Fruit fly (Drosophila melanogaster): ENCODE measurements around the gene Wnt10.
A peak's percentile ranks its signal among the peaks of the same experiment; 100 is the strongest.

The Wnt10 gene

dm6 chr2L:7396962-7397361 is 33.8 kb downstream of the Wnt10 start (continued):
- TF ChIP-seq stc (GFP tag; IDR thresholded peaks at IDR 0.05), result peak; percentile 67
- TF ChIP-seq dimm (GFP tag; IDR thresholded peaks at IDR 0.05), result no peak
- TF ChIP-seq odd (GFP tag; optimal IDR thresholded peaks at IDR 0.05), result peak; percentile 18
- TF ChIP-seq CG10654 (GFP tag; optimal IDR thresholded peaks at IDR 0.05), result peak; percentile 41
- TF ChIP-seq CG18764 (GFP tag; optimal IDR thresholded peaks at IDR 0.05), result peak; percentile 12
- TF ChIP-seq CG17568 (GFP tag; optimal IDR thresholded peaks at IDR 0.05), result peak; percentile 11
- TF ChIP-seq CG4424 (GFP tag; optimal IDR thresholded peaks at IDR 0.05), result peak; percentile 53
- peak; percentile 39 for TF ChIP-seq CG6813 (GFP tag; optimal IDR thresholded peaks at IDR 0.05)
- TF ChIP-seq Tbp (GFP tag; optimal IDR thresholded peaks at IDR 0.05), result no peak
- TF ChIP-seq CG8281 (tag; optimal IDR thresholded peaks at IDR 0.05), result peak; percentile 10
- peak; percentile 65 for TF ChIP-seq CG12219 (GFP tag; optimal IDR thresholded peaks at IDR 0.05)
- TF ChIP-seq BEAF-32 (GFP tag; optimal IDR thresholded peaks at IDR 0.05), result no peak
- TF ChIP-seq gcm2 (GFP tag; optimal IDR thresholded peaks at IDR 0.05), result no peak
- peak; percentile 23 for TF ChIP-seq NK7.1 (GFP tag; optimal IDR thresholded peaks at IDR 0.05)
- TF ChIP-seq Myb (GFP tag; optimal IDR thresholded peaks at IDR 0.05), result peak; percentile 11
- TF ChIP-seq salm (tag; optimal IDR thresholded peaks at IDR 0.05), result peak; percentile 25
- TF ChIP-seq CG3995 (GFP tag; optimal IDR thresholded peaks at IDR 0.05), result peak; percentile 1
- peak; percentile 80 for TF ChIP-seq row (GFP tag; IDR thresholded peaks at IDR 0.05)
- TF ChIP-seq CG7745 (tag; optimal IDR thresholded peaks at IDR 0.05), result no peak
- peak; percentile 69 for TF ChIP-seq CG10366 (GFP tag; IDR thresholded peaks at IDR 0.05)
- TF ChIP-seq ci (GFP tag; IDR thresholded peaks at IDR 0.05), result peak; percentile 80
- no peak for TF ChIP-seq CG4404 (GFP tag; IDR thresholded peaks at IDR 0.05)
- TF ChIP-seq ewg (GFP tag; optimal IDR thresholded peaks at IDR 0.05), result peak; percentile 42
- no peak for TF ChIP-seq CG14965 (GFP tag; optimal IDR thresholded peaks at IDR 0.05; ENCODE audit: borderline replicate concordance)
- TF ChIP-seq Vsx1 (GFP tag; optimal IDR thresholded peaks at IDR 0.05), result no peak
- peak; percentile 52 to 72 for TF ChIP-seq Pdp1 (GFP tag; optimal IDR thresholded peaks at IDR 0.05)
- TF ChIP-seq tll (GFP tag; optimal IDR thresholded peaks at IDR 0.05), result no peak
- TF ChIP-seq caup (GFP tag; optimal IDR thresholded peaks at IDR 0.05; ENCODE audit: severe bottlenecking), result peak; percentile 61
- TF ChIP-seq trh (GFP tag; optimal IDR thresholded peaks at IDR 0.05), result no peak
- no peak for TF ChIP-seq btn (GFP tag; optimal IDR thresholded peaks at IDR 0.05)
- TF ChIP-seq CG12659 (GFP tag; optimal IDR thresholded peaks at IDR 0.05), result peak; percentile 45
- no peak for TF ChIP-seq CG4707 (GFP tag; optimal IDR thresholded peaks at IDR 0.05)
- peak; percentile 7 for TF ChIP-seq slou (GFP tag; optimal IDR thresholded peaks at IDR 0.05)
- TF ChIP-seq CoRest (tag; optimal IDR thresholded peaks at IDR 0.05), result peak; percentile 56
- peak; percentile 62 for TF ChIP-seq grau (tag; optimal IDR thresholded peaks at IDR 0.05)
- no peak for TF ChIP-seq YL-1 (GFP tag; optimal IDR thresholded peaks at IDR 0.05)
- peak; percentile 52 for TF ChIP-seq Ssrp (tag; optimal IDR thresholded peaks at IDR 0.05)
- no peak for TF ChIP-seq cg (GFP tag; optimal IDR thresholded peaks at IDR 0.05)
- peak; percentile 13 for TF ChIP-seq CG1529 (GFP tag; optimal IDR thresholded peaks at IDR 0.05)
- peak; percentile 63; the same call in 1 of the 2 replicates for TF ChIP-seq CG32767 (GFP tag; IDR thresholded peaks at IDR 0.05)
- TF ChIP-seq CG1792 (GFP tag; optimal IDR thresholded peaks at IDR 0.05), result no peak
- TF ChIP-seq Hmr (GFP tag; optimal IDR thresholded peaks at IDR 0.05), result peak; percentile 66
- peak; percentile 84 for TF ChIP-seq dysf (GFP tag; IDR thresholded peaks at IDR 0.05)
- TF ChIP-seq CG10462 (GFP tag; optimal IDR thresholded peaks at IDR 0.05), result no peak
- TF ChIP-seq onecut (GFP tag; IDR thresholded peaks at IDR 0.05), result no peak
- TF ChIP-seq CTCF (GFP tag; optimal IDR thresholded peaks at IDR 0.05), result no peak
- peak; percentile 55 for TF ChIP-seq CG18262 (tag; optimal IDR thresholded peaks at IDR 0.05)
- no peak for TF ChIP-seq unc-4 (GFP tag; IDR thresholded peaks at IDR 0.05; ENCODE audit: partially characterized antibody)
- no peak for TF ChIP-seq Hmx (GFP tag; optimal IDR thresholded peaks at IDR 0.05)
- no peak for TF ChIP-seq amos (GFP tag; IDR thresholded peaks at IDR 0.05; ENCODE audit: partially characterized antibody)
- peak; percentile 1 for TF ChIP-seq CG18476 (GFP tag; optimal IDR thresholded peaks at IDR 0.05)
